Worm (Caenorhabditis elegans) whole organism, mixed stage, embryonic: Measurements from ENCODE around the gene Y17G7B.18.

ENCODE experiments used
- elt-1 ChIP-seq: sonication (generic microtip); optimal IDR thresholded peaks from 2 replicates; lab custom pipeline; 2017; ENCODE audit warnings: missing genetic modification characterization, mild to moderate bottlenecking, missing compliant biosample characterization, antibody characterized with exemption, moderate library complexity, borderline replicate concordance; ENCODE audit not compliant: insufficient read depth
- elt-3 ChIP-seq: fragments of 150-350 bp; optimal IDR thresholded peaks from 2 replicates; lab custom pipeline; 2014; ENCODE audit warnings: missing biosample characterization, missing genetic modification characterization
- ham-2 ChIP-seq: fragments of 200-800 bp; sonication (Bioruptor generic); optimal IDR thresholded peaks from 2 replicates; lab custom pipeline; 2018; ENCODE audit warnings: mild to moderate bottlenecking, missing genetic modification characterization, missing compliant biosample characterization
- sem-2 ChIP-seq: fragments of 200-800 bp; sonication (Bioruptor generic); optimal IDR thresholded peaks from 2 replicates; lab custom pipeline; 2018; ENCODE audit warnings: mild to moderate bottlenecking, missing genetic modification characterization, missing compliant biosample characterization
- snpc-4 ChIP-seq: fragments of 150-350 bp; optimal IDR thresholded peaks from 2 replicates; lab custom pipeline; 2014; ENCODE audit warnings: missing biosample characterization, missing genetic modification characterization
- unc-62 ChIP-seq: fragments of 150-350 bp; optimal IDR thresholded peaks from 2 replicates; lab custom pipeline; 2014; ENCODE audit warnings: missing biosample characterization, missing genetic modification reagents, missing genetic modification characterization
- ztf-11 ChIP-seq: fragments of 150-350 bp; optimal IDR thresholded peaks from 2 replicates; lab custom pipeline; 2014; ENCODE audit warnings: missing biosample characterization, missing genetic modification characterization

ce11 chrII:12130393-12130792, 22.7 kb upstream of the Y17G7B.18 start:
- TF ChIP-seq elt-1 (tag; lab: Kevin White, UChicago) (no peak), unc-62 (GFP tag; lab: Kevin White, UChicago) (no peak), ztf-11 (tag; lab: Kevin White, UChicago) (no peak), elt-3 (no peak), sem-2 (GFP tag; lab: Kevin White, UChicago) (no peak), snpc-4 (tag; lab: Kevin White, UChicago) (no peak), ham-2 (no peak)
